Worm (Caenorhabditis elegans): ENCODE data around the gene cdr-6.
A peak's percentile ranks its signal among the peaks of the same experiment; 100 is the strongest.

The cdr-6 gene

ce11 chrV:12413651-12414114, at the start of gene cdr-6 (continued):
- no peak for TF ChIP-seq zip-4 (GFP tag; optimal IDR thresholded peaks at IDR 0.05)
- no peak for TF ChIP-seq aha-1 (tag; optimal IDR thresholded peaks at IDR 0.05)
- no peak for TF ChIP-seq sox-4 (tag; optimal IDR thresholded peaks at IDR 0.05)
- no peak for TF ChIP-seq pqm-1 (tag; optimal IDR thresholded peaks at IDR 0.05)
- no peak for TF ChIP-seq ceh-88 (GFP tag; IDR thresholded peaks at IDR 0.05)
- no peak for TF ChIP-seq lin-15B (tag; optimal IDR thresholded peaks at IDR 0.05)

ce11 chrV:12462908-12463307, 49.4 kb upstream of the cdr-6 start, which contains the start of gene egl-10:
Gene egl-10, minus strand, starts transcription at chrV:12463008.
- TF ChIP-seq Y116A8C.19 (tag; optimal IDR thresholded peaks at IDR 0.05; ENCODE audit: borderline replicate concordance) (no peak), nhr-85 (tag) (no peak), efl-1 (optimal IDR thresholded peaks at IDR 0.05) (peak; percentile 19 to 29), efl-1 (GFP tag; optimal IDR thresholded peaks at IDR 0.05 in 1 of 2) (peak in 1 of 2 experiments; percentile 65), lsy-2 (tag; optimal IDR thresholded peaks at IDR 0.05) (peak in 1 of 2 experiments; percentile 10), lin-39 (tag; optimal IDR thresholded peaks at IDR 0.05) (no peak), efl-3 (GFP tag; optimal IDR thresholded peaks at IDR 0.05) (no peak), lin-14 (GFP tag; optimal IDR thresholded peaks at IDR 0.05) (peak; percentile 6), nhr-11 (tag; optimal IDR thresholded peaks at IDR 0.05) (no peak), lin-35 (GFP tag; optimal IDR thresholded peaks at IDR 0.05) (peak in 1 of 2 experiments; percentile 4), swsn-7 (tag; optimal IDR thresholded peaks at IDR 0.05) (no peak), lin-13 (GFP tag; optimal IDR thresholded peaks at IDR 0.05) (no peak), unc-130 (tag; optimal IDR thresholded peaks at IDR 0.05) (no peak), fkh-8 (tag; optimal IDR thresholded peaks at IDR 0.05) (no peak), hlh-4 (tag; optimal IDR thresholded peaks at IDR 0.05) (no peak), pag-3 (tag; optimal IDR thresholded peaks at IDR 0.05; ENCODE audit: borderline replicate concordance, insufficient read depth) (no peak), ces-1 (GFP tag; optimal IDR thresholded peaks at IDR 0.05) (no peak), dpl-1 (GFP tag; optimal IDR thresholded peaks at IDR 0.05) (no peak), nhr-20 (tag; optimal IDR thresholded peaks at IDR 0.05) (no peak)

- TF ChIP-seq sup-37 (GFP tag; optimal IDR thresholded peaks at IDR 0.05) (no peak), nhr-84 (tag; optimal IDR thresholded peaks at IDR 0.05) (no peak), efl-3 (GFP tag; optimal IDR thresholded peaks at IDR 0.05) (no peak), efl-1 (optimal IDR thresholded peaks at IDR 0.05) (no peak), efl-1 (GFP tag; optimal IDR thresholded peaks at IDR 0.05 in 1 of 2) (peak in 1 of 2 experiments; percentile 37)
Measured at ce11 chrV:12460583-12460982, 47.1 kb upstream of the cdr-6 start.

ce11 chrV:12455695-12456094, 42.2 kb upstream of the cdr-6 start:
- no peak for TF ChIP-seq nhr-28 (tag; optimal IDR thresholded peaks at IDR 0.05)
- TF ChIP-seq ceh-82 (tag; optimal IDR thresholded peaks at IDR 0.05), result peak in 1 of 3 experiments; percentile 19
- TF ChIP-seq fkh-10 (GFP tag; optimal IDR thresholded peaks at IDR 0.05), result peak; percentile 3
- no peak for TF ChIP-seq aly-2 (tag; optimal IDR thresholded peaks at IDR 0.05)
- no peak for TF ChIP-seq nhr-90 (tag; optimal IDR thresholded peaks at IDR 0.05; ENCODE audit: poor library complexity)
- peak in 1 of 3 experiments; percentile 0 for TF ChIP-seq dpl-1 (GFP tag; optimal IDR thresholded peaks at IDR 0.05)
- TF ChIP-seq lin-14 (GFP tag; optimal IDR thresholded peaks at IDR 0.05), result peak; percentile 45
- TF ChIP-seq ceh-88 (GFP tag; IDR thresholded peaks at IDR 0.05), result no peak
- TF ChIP-seq xbp-1 (tag; optimal IDR thresholded peaks at IDR 0.05), result no peak

- no peak for TF ChIP-seq snpc-4 (tag; optimal IDR thresholded peaks at IDR 0.05)
- TF ChIP-seq nhr-77 (tag; optimal IDR thresholded peaks at IDR 0.05), result no peak
- peak in 1 of 3 experiments; percentile 34 for TF ChIP-seq ceh-82 (tag; optimal IDR thresholded peaks at IDR 0.05)
- no peak for TF ChIP-seq egl-27 (tag; optimal IDR thresholded peaks at IDR 0.05)
- peak; percentile 29 for TF ChIP-seq blmp-1 (tag; optimal IDR thresholded peaks at IDR 0.05)
- peak; percentile 40 for TF ChIP-seq nhr-47 (tag; optimal IDR thresholded peaks at IDR 0.05)
- no peak for TF ChIP-seq ceh-88 (GFP tag; IDR thresholded peaks at IDR 0.05)
- no peak for TF ChIP-seq lir-3 (tag; optimal IDR thresholded peaks at IDR 0.05; ENCODE audit: poor library complexity)
- TF ChIP-seq ceh-63 (GFP tag; optimal IDR thresholded peaks at IDR 0.05), result no peak
- no peak for TF ChIP-seq aha-1 (tag; optimal IDR thresholded peaks at IDR 0.05)
- peak; percentile 23 for TF ChIP-seq nhr-85 (tag)
- TF ChIP-seq ceh-90 (tag; optimal IDR thresholded peaks at IDR 0.05), result no peak
- TF ChIP-seq rnt-1 (tag; optimal IDR thresholded peaks at IDR 0.05), result peak; percentile 9
- peak in 1 of 2 experiments; percentile 70 for TF ChIP-seq lsy-2 (tag; optimal IDR thresholded peaks at IDR 0.05)
- TF ChIP-seq zag-1 (tag; optimal IDR thresholded peaks at IDR 0.05), result no peak
- TF ChIP-seq jun-1 (tag; optimal IDR thresholded peaks at IDR 0.05), result no peak
- TF ChIP-seq unc-86 (tag; optimal IDR thresholded peaks at IDR 0.05), result no peak
- no peak for TF ChIP-seq snu-23 (GFP tag; optimal IDR thresholded peaks at IDR 0.05)
Measured at ce11 chrV:12450441-12450840, 36.9 kb upstream of the cdr-6 start, which contains the start of gene F28C1.1. Gene F28C1.1, plus strand, starts transcription at chrV:12450805.
